Worm (Caenorhabditis elegans) whole organism, young adult: ENCODE results near the gene F26D10.13.

ENCODE experiments used
- B0261.1 ChIP-seq: sonication (generic microtip); optimal IDR thresholded peaks from 2 replicates; lab custom pipeline; 2016; ENCODE audit warnings: mild to moderate bottlenecking, missing genetic modification characterization, moderate library complexity, missing compliant biosample characterization
- C06A6.2 ChIP-seq: fragments of 200-800 bp; sonication (Bioruptor generic); conservative IDR thresholded peaks from 2 replicates; pipeline ENCODE4 v1.3.6; 2022; ENCODE audit warnings: missing genetic modification characterization, missing compliant biosample characterization
- D2030.7 ChIP-seq: fragments of 200-800 bp; sonication (Bioruptor generic); IDR thresholded peaks from 2 replicates; pipeline ENCODE4 v1.3.6; 2022; ENCODE audit warnings: missing genetic modification reagents, missing genetic modification characterization, missing compliant biosample characterization
- F22D6.2 ChIP-seq: sonication (generic microtip); optimal IDR thresholded peaks from 2 replicates; lab custom pipeline; 2016; ENCODE audit warnings: mild to moderate bottlenecking, missing genetic modification characterization, missing compliant biosample characterization
- F23B12.7 ChIP-seq: sonication (generic microtip); optimal IDR thresholded peaks from 2 replicates; lab custom pipeline; 2017; ENCODE audit warnings: missing genetic modification characterization, mild to moderate bottlenecking, missing compliant biosample characterization, antibody characterized with exemption, moderate library complexity; ENCODE audit not compliant: insufficient read depth
- F52B5.7 ChIP-seq: sonication (generic microtip); optimal IDR thresholded peaks from 2 replicates; lab custom pipeline; 2016; ENCODE audit warnings: mild to moderate bottlenecking, missing genetic modification characterization, missing compliant biosample characterization
- K12H6.12 ChIP-seq: fragments of 200-800 bp; sonication (Bioruptor generic); optimal IDR thresholded peaks from 2 replicates; lab custom pipeline; 2018; ENCODE audit warnings: mild to moderate bottlenecking, missing genetic modification characterization, missing compliant biosample characterization
- Y95B8A.8 ChIP-seq: fragments of 200-800 bp; sonication (Bioruptor generic); IDR thresholded peaks from 2 replicates; pipeline ENCODE4 v1.3.6; 2022; ENCODE audit warnings: missing genetic modification reagents, missing genetic modification characterization, missing compliant biosample characterization
- ZK185.1 ChIP-seq: sonication (generic microtip); optimal IDR thresholded peaks from 2 replicates; lab custom pipeline; 2016; ENCODE audit warnings: mild to moderate bottlenecking, missing genetic modification characterization, missing compliant biosample characterization; ENCODE audit not compliant: poor library complexity, severe bottlenecking
- akir-1 ChIP-seq: fragments of 200-800 bp; sonication (Bioruptor generic); optimal IDR thresholded peaks from 2 replicates; lab custom pipeline; 2018; ENCODE audit warnings: mild to moderate bottlenecking, missing genetic modification characterization, moderate library complexity, missing compliant biosample characterization
- athp-1 ChIP-seq: sonication (generic microtip); optimal IDR thresholded peaks from 2 replicates; lab custom pipeline; 2017; ENCODE audit warnings: mild to moderate bottlenecking, missing genetic modification characterization, missing compliant biosample characterization
- attf-5 ChIP-seq: fragments of 200-800 bp; sonication (Bioruptor generic); optimal IDR thresholded peaks from 2 replicates; lab custom pipeline; 2018; ENCODE audit warnings: mild to moderate bottlenecking, missing genetic modification characterization, missing compliant biosample characterization
- bed-1 ChIP-seq: fragments of 200-800 bp; sonication (Bioruptor generic); IDR thresholded peaks from 2 replicates; pipeline ENCODE4 v1.3.6; 2022; ENCODE audit warnings: missing genetic modification reagents, missing genetic modification characterization, missing compliant biosample characterization
- ccch-3 ChIP-seq: fragments of 200-800 bp; sonication (Bioruptor generic); optimal IDR thresholded peaks from 2 replicates; lab custom pipeline; 2018; ENCODE audit warnings: mild to moderate bottlenecking, missing genetic modification characterization, missing compliant biosample characterization
- ceh-40 ChIP-seq: fragments of 200-800 bp; sonication (Bioruptor generic); IDR thresholded peaks from 2 replicates; pipeline ENCODE4 v1.3.6; 2022; ENCODE audit warnings: missing genetic modification characterization, missing compliant biosample characterization
- ceh-58 ChIP-seq: fragments of 200-800 bp; sonication (Bioruptor generic); IDR thresholded peaks from 2 replicates; pipeline ENCODE4 v1.3.6; 2022; ENCODE audit warnings: missing genetic modification characterization, missing compliant biosample characterization
- ceh-91 ChIP-seq: fragments of 200-800 bp; sonication (Bioruptor generic); IDR thresholded peaks from 2 replicates; pipeline ENCODE4 v1.3.6; 2022; ENCODE audit warnings: missing genetic modification reagents, missing genetic modification characterization, missing compliant biosample characterization
- chd-7 ChIP-seq: sonication (generic microtip); optimal IDR thresholded peaks from 2 replicates; lab custom pipeline; 2016; ENCODE audit warnings: mild to moderate bottlenecking, missing genetic modification characterization, moderate library complexity, missing compliant biosample characterization
- dpff-1 ChIP-seq: sonication (generic microtip); optimal IDR thresholded peaks from 2 replicates; lab custom pipeline; 2017; ENCODE audit warnings: mild to moderate bottlenecking, missing genetic modification characterization, missing compliant biosample characterization
- egl-18 ChIP-seq: fragments of 200-800 bp; sonication (Bioruptor generic); IDR thresholded peaks from 2 replicates; pipeline ENCODE4 v1.3.6; 2022; ENCODE audit warnings: missing genetic modification reagents, missing genetic modification characterization, missing compliant biosample characterization
- ets-4 ChIP-seq: fragments of 200-800 bp; sonication (Bioruptor generic); optimal IDR thresholded peaks from 2 replicates; lab custom pipeline; 2018; ENCODE audit warnings: mild to moderate bottlenecking, missing genetic modification characterization, missing compliant biosample characterization
- hlh-12 ChIP-seq: sonication (generic microtip); optimal IDR thresholded peaks from 2 replicates; lab custom pipeline; 2016; ENCODE audit warnings: missing genetic modification characterization, missing compliant biosample characterization
- hlh-26 ChIP-seq: fragments of 200-800 bp; sonication (Bioruptor generic); conservative IDR thresholded peaks from 2 replicates; pipeline ENCODE4 v1.3.6; 2022; ENCODE audit warnings: missing genetic modification reagents, missing genetic modification characterization, missing compliant biosample characterization
- hmg-20 ChIP-seq: fragments of 200-800 bp; sonication (Bioruptor generic); IDR thresholded peaks from 2 replicates; pipeline ENCODE4 v1.3.6; 2022; ENCODE audit warnings: missing genetic modification reagents, missing genetic modification characterization, missing compliant biosample characterization
- hsf-1 ChIP-seq: fragments of 200-800 bp; sonication (Bioruptor generic); IDR thresholded peaks from 2 replicates; pipeline ENCODE4 v1.3.6; 2022; ENCODE audit warnings: missing genetic modification reagents, missing genetic modification characterization, missing compliant biosample characterization
- let-526 ChIP-seq: fragments of 200-800 bp; sonication (Bioruptor generic); IDR thresholded peaks from 2 replicates; pipeline ENCODE4 v1.3.6; 2022; ENCODE audit warnings: missing genetic modification reagents, missing genetic modification characterization, missing compliant biosample characterization
- lin-26 ChIP-seq: fragments of 200-800 bp; sonication (Bioruptor generic); IDR thresholded peaks from 2 replicates; pipeline ENCODE4 v1.3.6; 2022; ENCODE audit warnings: missing genetic modification reagents, missing genetic modification characterization, missing compliant biosample characterization
- lin-40 ChIP-seq: sonication (generic microtip); optimal IDR thresholded peaks from 2 replicates; lab custom pipeline; 2016; ENCODE audit warnings: missing genetic modification characterization, mild to moderate bottlenecking, missing compliant biosample characterization, missing genotype, missing genetic modification reagents
- madf-3 ChIP-seq: fragments of 200-800 bp; sonication (Bioruptor generic); IDR thresholded peaks from 2 replicates; pipeline ENCODE4 v1.3.6; 2022; ENCODE audit warnings: missing genetic modification reagents, missing genetic modification characterization, missing compliant biosample characterization
- madf-6 ChIP-seq: fragments of 200-800 bp; sonication (Bioruptor generic); IDR thresholded peaks from 2 replicates; pipeline ENCODE4 v1.3.6; 2022; ENCODE audit warnings: missing genetic modification reagents, missing genetic modification characterization, missing compliant biosample characterization
- madf-8 ChIP-seq: fragments of 200-800 bp; sonication (Bioruptor generic); conservative IDR thresholded peaks from 2 replicates; pipeline ENCODE4 v1.3.6; 2022; ENCODE audit warnings: missing genetic modification reagents, missing genetic modification characterization, missing compliant biosample characterization
- mel-28 ChIP-seq: sonication (generic microtip); optimal IDR thresholded peaks from 2 replicates; lab custom pipeline; 2016; ENCODE audit warnings: borderline replicate concordance, mild to moderate bottlenecking, missing genetic modification characterization, missing compliant biosample characterization
- mes-4 ChIP-seq: sonication (generic microtip); optimal IDR thresholded peaks from 2 replicates; lab custom pipeline; 2016; ENCODE audit warnings: missing genotype, missing genetic modification characterization, missing compliant biosample characterization
- nfya-2 ChIP-seq: fragments of 200-800 bp; sonication (Bioruptor generic); IDR thresholded peaks from 2 replicates; pipeline ENCODE4 v1.3.6; 2022; ENCODE audit warnings: missing genetic modification reagents, missing genetic modification characterization, missing compliant biosample characterization
- nhr-179 ChIP-seq: sonication (generic microtip); optimal IDR thresholded peaks from 2 replicates; lab custom pipeline; 2016; ENCODE audit warnings: mild to moderate bottlenecking, missing genetic modification characterization, missing compliant biosample characterization
- nhr-80 ChIP-seq: sonication (generic microtip); optimal IDR thresholded peaks from 2 replicates; lab custom pipeline; 2016; ENCODE audit warnings: missing genetic modification characterization, missing compliant biosample characterization
- nhr-90 ChIP-seq: sonication (generic microtip); optimal IDR thresholded peaks from 2 replicates; lab custom pipeline; 2016; ENCODE audit warnings: missing genotype, mild to moderate bottlenecking, missing genetic modification characterization, missing compliant biosample characterization
- pha-4 ChIP-seq: fragments of 150-350 bp; sonication (generic microtip); optimal IDR thresholded peaks from 2 replicates; lab custom pipeline; 2014; ENCODE audit warnings: missing biosample characterization, missing genetic modification reagents, missing genetic modification characterization
- rcor-1 ChIP-seq: fragments of 200-800 bp; sonication (Bioruptor generic); IDR thresholded peaks from 2 replicates; pipeline ENCODE4 v1.3.6; 2022; ENCODE audit warnings: missing genetic modification reagents, missing genetic modification characterization, missing compliant biosample characterization
- rec-8 ChIP-seq, 2 experiments: sonication (generic microtip); optimal IDR thresholded peaks; 2 replicates each; lab custom pipeline; 2016; ENCODE audit warnings: mild to moderate bottlenecking in 2 of 2, missing genetic modification characterization in 2 of 2, missing genetic modification reagents in 2 of 2, missing genotype in 2 of 2, missing biosample characterization in 1 of 2, missing compliant biosample characterization in 1 of 2, moderate library complexity in 1 of 2
- sdz-38 ChIP-seq: sonication (generic microtip); optimal IDR thresholded peaks from 2 replicates; lab custom pipeline; 2016; ENCODE audit warnings: missing genotype, missing genetic modification characterization, missing compliant biosample characterization
- sea-2 ChIP-seq: fragments of 200-800 bp; sonication (Bioruptor generic); IDR thresholded peaks from 2 replicates; pipeline ENCODE4 v1.3.6; 2022; ENCODE audit warnings: missing genetic modification characterization, missing compliant biosample characterization
- snpc-1.1 ChIP-seq: sonication (generic microtip); optimal IDR thresholded peaks from 2 replicates; lab custom pipeline; 2017; ENCODE audit warnings: missing genetic modification characterization, mild to moderate bottlenecking, missing compliant biosample characterization, antibody characterized with exemption, moderate library complexity, missing genotype, missing genetic modification reagents; ENCODE audit not compliant: insufficient read depth
- tlf-1 ChIP-seq: fragments of 200-800 bp; sonication (Bioruptor generic); optimal IDR thresholded peaks from 2 replicates; lab custom pipeline; 2018; ENCODE audit warnings: mild to moderate bottlenecking, missing genetic modification characterization, missing compliant biosample characterization
- unc-62 ChIP-seq: fragments of 150-350 bp; optimal IDR thresholded peaks from 2 replicates; lab custom pipeline; 2014; ENCODE audit warnings: missing biosample characterization, missing genetic modification reagents, missing genetic modification characterization
- xnd-1 ChIP-seq: sonication (generic microtip); optimal IDR thresholded peaks from 2 replicates; lab custom pipeline; 2016; ENCODE audit warnings: missing genotype, missing genetic modification reagents, missing genetic modification characterization, missing compliant biosample characterization
- zim-3 ChIP-seq: sonication (generic microtip); optimal IDR thresholded peaks from 2 replicates; lab custom pipeline; 2017; ENCODE audit warnings: mild to moderate bottlenecking, missing genetic modification characterization, moderate library complexity, missing compliant biosample characterization
- ztf-18 ChIP-seq: sonication (generic microtip); optimal IDR thresholded peaks from 2 replicates; lab custom pipeline; 2016; ENCODE audit warnings: missing genotype, mild to moderate bottlenecking, missing genetic modification characterization, missing compliant biosample characterization
- ztf-22 ChIP-seq: fragments of 200-800 bp; sonication (Bioruptor generic); optimal IDR thresholded peaks from 2 replicates; lab custom pipeline; 2018; ENCODE audit warnings: mild to moderate bottlenecking, missing genetic modification characterization, moderate library complexity, missing compliant biosample characterization

The F26D10.13 gene

DNA sequence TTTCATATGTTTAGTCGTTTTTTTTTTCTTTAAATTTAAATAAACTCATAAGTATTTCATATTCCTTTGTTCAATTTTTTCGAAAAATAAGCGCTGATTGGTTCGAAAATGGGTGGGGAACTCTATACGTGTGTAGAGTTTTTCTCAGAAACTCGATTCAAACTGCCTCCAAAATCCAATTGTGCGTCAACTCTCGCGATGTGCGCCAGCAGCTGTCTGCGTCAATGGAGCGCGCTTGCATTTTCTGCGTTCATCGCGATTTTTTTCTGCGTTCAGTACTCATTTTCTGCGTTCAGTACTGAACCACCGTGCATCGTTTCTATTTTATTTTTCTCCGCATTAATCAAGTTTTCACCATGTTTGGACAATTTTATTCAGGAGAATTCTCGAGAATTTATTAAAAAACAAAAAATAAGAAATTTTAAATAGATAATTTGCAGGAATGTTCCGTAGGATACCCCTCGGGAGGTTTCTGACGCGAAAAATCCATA lies 14.9 kb downstream of the F26D10.13 start, which contains the start of gene eelo-2 (continued):
- TF ChIP-seq rec-8 (tag; optimal IDR thresholded peaks at IDR 0.05; lab: Kevin White, UChicago) (peak in 1 of 2 experiments; percentile 22), mel-28 (tag; lab: Kevin White, UChicago) (peak; percentile 79), madf-6 (GFP tag; lab: Robert Waterston, UW) (no peak; the same call in none of the 2 replicates), lin-26 (GFP tag; lab: Robert Waterston, UW) (peak; percentile 77), mes-4 (tag; lab: Kevin White, UChicago) (peak; percentile 14), chd-7 (peak; percentile 86), ccch-3 (GFP tag; lab: Kevin White, UChicago) (peak; percentile 51), hlh-12 (tag; lab: Kevin White, UChicago) (no peak), tlf-1 (GFP tag; lab: Kevin White, UChicago) (peak; percentile 98), sdz-38 (tag; lab: Kevin White, UChicago) (no peak), zim-3 (tag; lab: Kevin White, UChicago) (peak; percentile 85), nhr-179 (no peak), madf-3 (peak; percentile 98), ceh-58 (GFP tag; lab: Robert Waterston, UW) (no peak), F22D6.2 (tag; lab: Kevin White, UChicago) (peak; percentile 89), lin-40 (tag; lab: Kevin White, UChicago) (peak; percentile 98), snpc-1.1 (tag; lab: Kevin White, UChicago) (peak; percentile 46), ceh-40 (GFP tag; lab: Robert Waterston, UW) (no peak), F52B5.7 (tag; lab: Kevin White, UChicago) (peak; percentile 79), nhr-90 (tag; lab: Kevin White, UChicago) (peak; percentile 57), nhr-80 (peak; percentile 89), nfya-2 (GFP tag; lab: Robert Waterston, UW) (no peak), ztf-22 (GFP tag; lab: Kevin White, UChicago) (peak; percentile 85), F23B12.7 (tag; lab: Kevin White, UChicago) (peak; percentile 92), B0261.1 (peak; percentile 34), ZK185.1 (tag; lab: Kevin White, UChicago) (peak; percentile 96), rcor-1 (peak; percentile 98), pha-4 (tag; lab: Kevin White, UChicago) (peak; percentile 79), hmg-20 (GFP tag; lab: Robert Waterston, UW) (peak; percentile 94), madf-8 (GFP tag; lab: Robert Waterston, UW) (peak; percentile 75), C06A6.2 (peak; percentile 96), Y95B8A.8 (GFP tag; lab: Robert Waterston, UW) (peak; percentile 95), akir-1 (GFP tag; lab: Kevin White, UChicago) (peak; percentile 78), K12H6.12 (tag; lab: Kevin White, UChicago) (peak; percentile 93), hsf-1 (GFP tag; lab: Robert Waterston, UW) (peak; percentile 93), ceh-91 (peak; percentile 91), ets-4 (GFP tag; lab: Kevin White, UChicago) (peak; percentile 72), dpff-1 (no peak), bed-1 (GFP tag; lab: Robert Waterston, UW) (no peak), xnd-1 (tag; lab: Kevin White, UChicago) (peak; percentile 65), let-526 (GFP tag; lab: Robert Waterston, UW) (peak; percentile 95), egl-18 (GFP tag; lab: Robert Waterston, UW) (peak; percentile 95), attf-5 (GFP tag; lab: Kevin White, UChicago) (peak; percentile 99), sea-2 (GFP tag; lab: Robert Waterston, UW) (no peak), hlh-26 (GFP tag; lab: Robert Waterston, UW) (no peak), athp-1 (tag; lab: Kevin White, UChicago) (peak; percentile 95), unc-62 (GFP tag; lab: Kevin White, UChicago) (peak; percentile 60), D2030.7 (peak; percentile 97), ztf-18 (tag; lab: Kevin White, UChicago) (peak; percentile 99)
